Worm (Caenorhabditis elegans) whole organism, L3 larva: Measurements from ENCODE around the gene H37A05.2.

ENCODE experiments used
- R02D3.7 ChIP-seq: fragments of 150-350 bp; optimal IDR thresholded peaks from 2 replicates; lab custom pipeline; 2014; ENCODE audit warnings: missing biosample characterization, missing genetic modification characterization
- aly-2 ChIP-seq: fragments of 150-350 bp; optimal IDR thresholded peaks from 2 replicates; lab custom pipeline; 2014; ENCODE audit warnings: missing biosample characterization, missing genetic modification characterization
- ama-1 ChIP-seq: fragments of 150-350 bp; optimal IDR thresholded peaks from 2 replicates; lab custom pipeline; 2018
- ceh-16 ChIP-seq: sonication (generic microtip); optimal IDR thresholded peaks from 2 replicates; lab custom pipeline; 2017; ENCODE audit warnings: missing biosample characterization, missing genetic modification characterization
- ceh-9 ChIP-seq: sonication (generic microtip); optimal IDR thresholded peaks from 2 replicates; lab custom pipeline; 2018; ENCODE audit warnings: missing biosample characterization, missing genetic modification characterization
- egl-27 ChIP-seq: sonication (generic microtip); optimal IDR thresholded peaks from 4 replicates; lab custom pipeline; 2017; ENCODE audit warnings: missing biosample characterization, missing genetic modification reagents, missing genetic modification characterization
- egl-5 ChIP-seq: fragments of 150-350 bp; optimal IDR thresholded peaks from 2 replicates; lab custom pipeline; 2017; ENCODE audit warnings: missing biosample characterization, missing genetic modification reagents, missing genetic modification characterization, inconsistent platforms
- elt-1 ChIP-seq: fragments of 150-350 bp; optimal IDR thresholded peaks from 2 replicates; lab custom pipeline; 2014; ENCODE audit warnings: missing biosample characterization, missing genetic modification characterization
- elt-2 ChIP-seq: sonication (generic microtip); optimal IDR thresholded peaks from 2 replicates; lab custom pipeline; 2016; ENCODE audit warnings: missing genetic modification reagents, mild to moderate bottlenecking, missing genetic modification characterization, missing compliant biosample characterization
- fkh-2 ChIP-seq: fragments of 150-350 bp; optimal IDR thresholded peaks from 2 replicates; lab custom pipeline; 2014; ENCODE audit warnings: missing biosample characterization, missing genetic modification reagents, missing genetic modification characterization
- hmg-11 ChIP-seq: sonication (generic microtip); optimal IDR thresholded peaks from 2 replicates; lab custom pipeline; 2016; ENCODE audit warnings: missing genetic modification characterization, missing compliant biosample characterization
- lin-39 ChIP-seq: fragments of 150-350 bp; optimal IDR thresholded peaks from 2 replicates; lab custom pipeline; 2018; ENCODE audit warnings: missing biosample characterization, missing genetic modification reagents, missing genetic modification characterization
- lsy-12 ChIP-seq: sonication (generic microtip); optimal IDR thresholded peaks from 2 replicates; lab custom pipeline; 2016; ENCODE audit warnings: mild to moderate bottlenecking, missing genetic modification characterization, missing compliant biosample characterization
- nfya-1 ChIP-seq: sonication (generic microtip); optimal IDR thresholded peaks from 2 replicates; lab custom pipeline; 2017; ENCODE audit warnings: missing genetic modification characterization, mild to moderate bottlenecking, missing compliant biosample characterization, antibody characterized with exemption, moderate library complexity; ENCODE audit not compliant: insufficient read depth
- nhr-11 ChIP-seq: fragments of 150-350 bp; optimal IDR thresholded peaks from 2 replicates; lab custom pipeline; 2014; ENCODE audit warnings: missing biosample characterization, missing genetic modification characterization
- nhr-23 ChIP-seq: fragments of 150-350 bp; optimal IDR thresholded peaks from 2 replicates; lab custom pipeline; 2014; ENCODE audit warnings: missing biosample characterization, missing genetic modification reagents, missing genetic modification characterization
- nhr-237 ChIP-seq: fragments of 150-350 bp; optimal IDR thresholded peaks from 2 replicates; lab custom pipeline; 2014; ENCODE audit warnings: missing biosample characterization, missing genetic modification characterization
- nhr-25 ChIP-seq: sonication (generic microtip); optimal IDR thresholded peaks from 2 replicates; lab custom pipeline; 2017; ENCODE audit warnings: missing biosample characterization, missing genetic modification characterization
- nhr-28 ChIP-seq: fragments of 150-350 bp; optimal IDR thresholded peaks from 2 replicates; lab custom pipeline; 2014; ENCODE audit warnings: missing biosample characterization, missing genetic modification characterization
- nhr-43 ChIP-seq: sonication (generic microtip); optimal IDR thresholded peaks from 2 replicates; lab custom pipeline; 2016; ENCODE audit warnings: mild to moderate bottlenecking, missing genetic modification characterization, missing compliant biosample characterization; ENCODE audit not compliant: poor library complexity, severe bottlenecking
- nhr-76 ChIP-seq: fragments of 150-350 bp; sonication (generic microtip); optimal IDR thresholded peaks from 5 replicates; lab custom pipeline; 2014; ENCODE audit warnings: missing biosample characterization, missing genetic modification characterization
- pha-4 ChIP-seq: fragments of 150-350 bp; optimal IDR thresholded peaks from 2 replicates; lab custom pipeline; 2014; ENCODE audit warnings: missing biosample characterization, missing genetic modification reagents, missing genetic modification characterization
- pqm-1 ChIP-seq: fragments of 150-350 bp; optimal IDR thresholded peaks from 2 replicates; lab custom pipeline; 2017; ENCODE audit warnings: missing biosample characterization, missing genetic modification characterization, inconsistent platforms
- sea-2 ChIP-seq: fragments of 150-350 bp; sonication (generic microtip); optimal IDR thresholded peaks from 4 replicates; lab custom pipeline; 2014; ENCODE audit warnings: missing biosample characterization, missing genetic modification reagents, missing genetic modification characterization
- skn-1 ChIP-seq: fragments of 150-350 bp; optimal IDR thresholded peaks from 2 replicates; lab custom pipeline; 2014; ENCODE audit warnings: missing biosample characterization, missing genetic modification characterization
- snpc-4 ChIP-seq: fragments of 150-350 bp; optimal IDR thresholded peaks from 2 replicates; lab custom pipeline; 2014; ENCODE audit warnings: missing biosample characterization, missing genetic modification characterization
- tbx-2 ChIP-seq: sonication (generic microtip); optimal IDR thresholded peaks from 2 replicates; lab custom pipeline; 2016; ENCODE audit warnings: mild to moderate bottlenecking, missing genetic modification characterization, missing compliant biosample characterization
- unc-39 ChIP-seq: sonication (generic microtip); optimal IDR thresholded peaks from 4 replicates; lab custom pipeline; 2017; ENCODE audit warnings: missing biosample characterization, missing genetic modification characterization
- unc-62 ChIP-seq: fragments of 150-350 bp; sonication (generic microtip); optimal IDR thresholded peaks from 4 replicates; lab custom pipeline; 2014; ENCODE audit warnings: missing biosample characterization, missing genetic modification reagents, missing genetic modification characterization
- zag-1 ChIP-seq: fragments of 150-350 bp; optimal IDR thresholded peaks from 2 replicates; lab custom pipeline; 2014; ENCODE audit warnings: missing biosample characterization, missing genetic modification characterization

The H37A05.2 gene

DNA sequence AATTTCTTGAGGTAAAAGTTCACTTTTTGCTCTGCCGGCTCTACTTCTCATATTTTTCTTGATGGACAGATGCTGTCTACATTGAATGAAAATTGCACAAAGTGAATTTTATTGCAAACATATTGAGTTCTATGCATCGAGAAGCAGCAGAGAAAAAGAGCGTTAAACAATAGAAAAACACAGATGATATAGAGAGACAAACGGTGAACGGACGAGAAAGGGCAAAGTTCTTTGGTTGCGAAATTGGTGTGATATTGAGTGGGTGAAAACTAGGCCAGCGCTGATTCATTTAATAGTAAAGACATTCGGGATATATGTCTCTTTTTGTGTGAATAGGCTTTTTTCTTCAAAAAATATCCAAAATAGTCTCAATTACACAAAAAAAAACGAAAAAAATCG, 20.3 kb upstream of the H37A05.2 start:
- TF ChIP-seq nhr-43 (tag; lab: Kevin White, UChicago) (peak; percentile 34), ama-1 (lab: Kevin White, UChicago) (peak; percentile 70), pha-4 (tag; lab: Kevin White, UChicago) (peak; percentile 1), ceh-9 (no peak), ceh-16 (tag; lab: Kevin White, UChicago) (no peak)

DNA sequence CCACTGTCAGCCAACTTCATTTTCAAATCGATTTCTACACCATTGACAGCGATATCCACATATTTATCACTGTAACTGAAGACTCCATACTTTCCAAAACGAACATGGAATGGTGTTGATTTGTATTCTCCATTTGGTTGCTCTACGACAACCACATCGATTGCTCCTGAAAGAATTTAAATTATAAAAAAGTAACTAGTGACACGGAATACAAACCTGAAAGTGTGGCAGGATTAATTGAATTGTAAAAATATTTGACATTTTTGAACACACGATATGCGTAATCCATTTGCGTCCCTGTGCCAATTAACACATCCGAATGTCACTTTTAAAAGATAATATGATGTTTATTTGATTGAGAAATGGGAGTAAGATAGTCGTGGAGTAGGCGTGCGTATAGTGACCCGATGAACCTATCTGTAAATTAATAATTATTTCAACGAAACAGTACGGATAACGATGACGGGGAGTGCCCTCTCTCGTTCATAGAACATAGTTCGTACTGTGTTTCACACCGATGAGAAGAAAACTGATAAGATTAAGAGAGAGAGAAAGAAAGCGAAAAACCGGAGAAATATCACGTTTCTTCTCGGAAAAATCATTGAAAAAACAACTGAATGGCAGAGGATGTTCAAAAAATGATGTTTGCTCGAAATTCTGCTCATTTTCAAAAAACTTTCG, 19.8 kb upstream of the H37A05.2 start, which contains the start of gene lpin-1:
TSS of gene lpin-1 (minus strand) at position 417 of the 681 bp plus-strand sequence.
- TF ChIP-seq lsy-12 (tag; lab: Kevin White, UChicago) (peak; percentile 11), egl-5 (no peak), unc-62 (GFP tag; lab: Kevin White, UChicago) (no peak), egl-27 (tag; lab: Kevin White, UChicago) (no peak), nhr-23 (peak; percentile 32), pqm-1 (tag; lab: Kevin White, UChicago) (peak; percentile 79), nhr-25 (tag; lab: Kevin White, UChicago) (peak; percentile 19), elt-2 (tag; lab: Kevin White, UChicago) (peak; percentile 72), nhr-43 (tag; lab: Kevin White, UChicago) (peak; percentile 0)
- TF ChIP-seq, all 47 proteins: peak for 6

DNA sequence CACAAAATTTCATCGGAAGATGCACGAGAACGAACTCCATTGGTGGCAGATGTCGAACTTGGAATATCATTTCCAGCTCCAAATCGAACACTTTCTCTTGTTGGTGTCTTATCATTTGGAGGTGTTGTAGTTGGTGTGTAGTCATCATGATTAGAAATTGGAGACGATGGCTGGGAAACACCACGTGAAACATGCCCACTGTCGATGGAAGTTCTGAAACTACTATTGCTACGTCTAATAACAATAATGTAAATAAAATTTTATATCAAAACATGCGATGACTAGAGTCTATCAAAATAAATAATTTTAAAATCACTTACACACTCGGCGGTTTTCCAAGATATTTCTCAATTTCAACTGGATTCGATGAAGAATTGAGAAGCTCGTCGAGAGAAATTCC, 18.3 kb upstream of the H37A05.2 start:
- TF ChIP-seq elt-2 (tag; lab: Kevin White, UChicago) (peak; percentile 4), unc-62 (GFP tag; lab: Kevin White, UChicago) (no peak), unc-39 (tag; lab: Kevin White, UChicago) (no peak), lin-39 (no peak), nfya-1 (tag; lab: Kevin White, UChicago) (no peak), nhr-43 (tag; lab: Kevin White, UChicago) (peak; percentile 55), nhr-11 (no peak), lsy-12 (tag; lab: Kevin White, UChicago) (no peak)

DNA sequence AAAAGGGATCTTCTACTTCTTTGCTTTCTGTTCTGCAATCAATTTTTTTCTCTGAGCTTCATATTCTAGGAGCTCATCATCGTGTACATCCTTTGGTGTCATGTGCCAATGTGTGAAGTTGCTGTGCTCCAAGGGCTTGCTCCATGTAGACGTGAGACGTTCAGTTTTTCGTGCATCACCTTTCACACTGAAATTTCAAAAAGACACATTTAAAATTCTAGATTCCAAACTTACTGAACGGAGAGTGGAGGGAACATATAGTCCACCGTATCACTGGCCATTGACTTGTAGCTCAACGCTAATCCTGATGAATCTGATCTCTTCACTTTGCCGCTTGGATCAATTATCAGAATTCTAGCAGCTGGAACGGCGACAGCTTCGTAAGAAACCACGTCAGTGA, 16.8 kb upstream of the H37A05.2 start:
- TF ChIP-seq nhr-28 (tag; lab: Kevin White, UChicago) (no peak), unc-39 (tag; lab: Kevin White, UChicago) (no peak), ceh-16 (tag; lab: Kevin White, UChicago) (no peak), elt-1 (tag; lab: Kevin White, UChicago) (no peak), egl-27 (tag; lab: Kevin White, UChicago) (no peak), zag-1 (tag; lab: Kevin White, UChicago) (no peak), nhr-23 (no peak), sea-2 (no peak), R02D3.7 (tag; lab: Kevin White, UChicago) (no peak), lin-39 (no peak), skn-1 (no peak), nhr-237 (no peak), hmg-11 (tag; lab: Kevin White, UChicago) (no peak), nfya-1 (tag; lab: Kevin White, UChicago) (no peak), unc-62 (GFP tag; lab: Kevin White, UChicago) (no peak)

DNA sequence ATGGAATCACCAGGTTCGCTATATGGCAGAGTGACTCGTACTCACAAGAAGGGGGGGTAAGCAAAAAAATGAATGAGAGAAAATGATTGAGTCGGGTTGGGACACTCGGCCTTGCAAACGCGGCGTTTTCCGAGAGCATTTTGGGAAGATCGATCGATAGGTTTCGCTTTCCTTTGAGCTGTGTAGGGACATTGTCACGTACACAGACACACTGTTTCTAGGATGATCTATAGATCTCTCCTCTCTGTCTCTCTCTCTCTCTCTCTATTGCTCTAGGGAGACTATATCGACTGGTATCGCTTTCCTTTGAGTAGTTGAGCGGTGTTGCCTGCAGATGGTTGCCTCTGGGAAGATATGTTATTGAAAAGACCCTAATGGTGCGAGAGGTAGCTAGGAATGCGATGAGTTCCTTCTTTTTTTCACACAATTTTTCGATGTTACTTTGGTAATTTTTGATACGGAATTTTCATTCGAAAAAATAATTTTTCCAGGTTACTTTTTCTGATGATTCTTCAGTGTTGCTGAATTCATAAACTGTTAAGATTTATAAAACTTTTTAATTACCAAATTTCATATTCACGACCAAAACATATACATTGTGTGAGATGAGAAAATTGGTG, 15.8 kb upstream of the H37A05.2 start, which contains the start of gene H37A05.4:
TSS of gene H37A05.4 (minus strand) at position 51 of the 620 bp plus-strand sequence.
- TF ChIP-seq nhr-23 (peak; percentile 35), lsy-12 (tag; lab: Kevin White, UChicago) (peak; percentile 73), nhr-76 (no peak), ama-1 (lab: Kevin White, UChicago) (peak; percentile 33), elt-2 (tag; lab: Kevin White, UChicago) (peak; percentile 40), aly-2 (peak; percentile 18), fkh-2 (tag; lab: Kevin White, UChicago) (no peak), snpc-4 (tag; lab: Kevin White, UChicago) (no peak), tbx-2 (tag; lab: Kevin White, UChicago) (peak; percentile 7), nhr-43 (tag; lab: Kevin White, UChicago) (peak; percentile 94)
